Worm (Caenorhabditis elegans): ENCODE data around the gene fbxa-79.
"Not testable (repeated sequence)": the region's sequence is repeated elsewhere in the genome, so short reads cannot be mapped to it uniquely, and the experiment has no call there.

Gene fbxa-79

DNA sequence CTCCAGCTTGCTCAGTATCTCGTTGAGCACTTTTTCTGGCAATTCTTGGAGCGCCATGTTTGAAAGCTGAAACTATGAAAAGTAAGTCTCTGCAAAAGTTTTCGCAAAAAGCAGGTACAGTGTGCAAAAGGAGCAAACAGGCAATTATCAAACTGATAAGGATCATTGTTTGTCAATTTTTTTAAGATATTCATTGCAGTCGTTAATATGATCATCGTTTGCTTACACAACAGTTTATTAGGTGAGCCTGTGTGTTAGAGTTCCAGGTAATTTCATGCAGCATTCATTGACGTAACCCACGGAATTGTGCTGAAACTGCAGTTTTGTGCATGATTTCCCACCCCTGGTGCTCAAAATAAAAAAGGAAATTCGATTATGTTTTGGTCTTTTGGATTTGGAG lies 41.3 kb downstream of the fbxa-79 start, which contains the start of gene fbxa-151:
Gene fbxa-151, minus strand, starts transcription at position 101 of the 400 bp plus-strand sequence.
- TF ChIP-seq unc-62 (GFP tag; optimal IDR thresholded peaks at IDR 0.05), result not testable (repeated sequence)

DNA sequence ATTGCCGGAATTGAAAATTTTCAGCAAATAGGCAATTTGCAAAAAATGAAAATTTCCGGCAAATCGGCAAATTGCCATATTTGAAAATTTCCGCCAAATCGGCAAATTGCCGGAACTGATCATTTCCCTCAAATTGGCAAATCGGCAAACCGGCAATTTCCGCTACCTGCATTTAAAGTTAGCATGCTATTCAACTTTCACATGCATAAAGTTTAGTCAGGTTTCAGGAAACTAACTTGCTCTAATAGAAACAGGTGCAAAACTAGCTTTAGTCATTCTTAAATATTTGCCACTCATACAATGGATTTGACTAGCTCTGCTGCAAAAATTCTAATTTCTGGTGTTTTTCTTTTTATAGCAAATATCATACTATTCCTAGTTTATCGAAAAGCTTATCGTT lies 44.4 kb downstream of the fbxa-79 start, which contains the start of gene srz-9:
Gene srz-9, plus strand, starts transcription at position 301 of the 400 bp plus-strand sequence.
- not testable (repeated sequence) for TF ChIP-seq unc-62 (GFP tag; optimal IDR thresholded peaks at IDR 0.05)

DNA sequence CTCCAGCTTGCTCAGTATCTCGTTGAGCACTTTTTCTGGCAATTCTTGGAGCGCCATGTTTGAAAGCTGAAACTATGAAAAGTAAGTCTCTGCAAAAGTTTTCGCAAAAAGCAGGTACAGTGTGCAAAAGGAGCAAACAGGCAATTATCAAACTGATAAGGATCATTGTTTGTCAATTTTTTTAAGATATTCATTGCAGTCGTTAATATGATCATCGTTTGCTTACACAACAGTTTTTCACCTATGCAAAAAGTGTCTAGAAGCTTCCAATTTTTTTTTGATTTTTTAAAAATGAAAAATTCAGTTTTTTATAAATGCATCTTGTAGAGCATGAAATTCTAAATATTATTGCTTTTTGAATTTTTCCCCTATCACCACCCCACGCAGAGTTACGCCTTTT lies 49.7 kb downstream of the fbxa-79 start, which contains the start of gene fbxa-78:
Gene fbxa-78, minus strand, starts transcription at position 101 of the 400 bp plus-strand sequence.
- not testable (repeated sequence) for TF ChIP-seq unc-62 (GFP tag; optimal IDR thresholded peaks at IDR 0.05)

DNA sequence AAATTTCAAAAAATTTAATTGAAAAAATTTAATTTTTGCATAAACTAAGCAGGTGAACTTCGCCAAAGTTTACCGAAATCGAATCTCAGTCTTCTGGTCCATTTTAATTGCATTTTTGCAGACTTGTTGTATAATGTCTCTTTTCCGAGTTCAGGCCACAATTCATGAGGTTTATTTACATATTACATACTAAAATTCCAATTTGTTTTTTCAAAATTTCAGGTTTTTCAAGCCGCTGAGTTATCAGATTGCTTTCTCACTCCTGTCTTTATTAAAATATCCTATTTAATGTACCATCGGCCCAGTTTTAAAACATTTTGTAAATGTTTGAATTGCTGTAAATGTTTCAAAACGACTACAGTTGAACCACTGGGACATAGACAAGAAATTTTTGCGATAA lies 51.6 kb downstream of the fbxa-79 start, which contains the start of gene fbxa-208:
Gene fbxa-208, plus strand, starts transcription at position 301 of the 400 bp plus-strand sequence.
- not testable (repeated sequence) for TF ChIP-seq unc-62 (GFP tag; optimal IDR thresholded peaks at IDR 0.05)

Data from whole organism, dauer.